Fruit fly (Drosophila melanogaster): ENCODE data around the gene CG6761.
A peak's percentile ranks its signal among the peaks of the same experiment; 100 is the strongest.

CG6761 gene

DNA sequence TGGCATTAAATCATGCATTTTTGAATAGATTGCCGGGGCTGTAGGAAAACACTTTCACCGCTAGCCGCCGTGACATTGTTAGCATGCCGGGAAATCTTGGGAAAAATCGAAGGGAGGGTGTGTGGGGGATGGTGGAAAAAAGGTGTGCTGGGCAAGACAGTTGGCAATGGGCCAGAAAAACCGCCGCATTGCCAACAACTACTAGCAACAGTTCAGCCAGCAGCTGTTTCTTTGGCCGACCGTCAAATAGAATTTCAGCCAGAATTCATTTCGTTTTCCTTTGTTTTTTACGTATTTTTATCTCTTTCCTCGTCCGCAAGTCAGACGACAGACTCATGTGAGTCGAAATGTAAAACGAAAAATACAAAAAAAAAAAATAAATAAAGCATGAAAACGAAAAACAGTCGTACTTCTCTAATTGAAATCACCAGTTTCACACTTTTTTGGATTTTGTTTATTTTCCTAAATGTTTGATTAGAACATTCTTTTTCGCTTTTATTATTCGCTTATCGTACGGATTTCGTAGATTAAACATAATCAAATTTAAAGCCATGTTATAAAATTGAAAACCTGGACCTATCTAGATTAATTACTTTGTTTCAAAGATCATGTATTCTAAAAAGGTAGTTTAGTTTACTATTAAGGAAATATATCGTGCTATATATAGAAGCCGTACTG lies 12.5 kb downstream of the CG6761 start:
- TF ChIP-seq Poxn (GFP tag; IDR thresholded peaks at IDR 0.05): no peak
- peak; percentile 87 for TF ChIP-seq CG12769 (tag; optimal IDR thresholded peaks at IDR 0.05)
- TF ChIP-seq croc (GFP tag; conservative IDR thresholded peaks at IDR 0.05): no peak
- no peak for TF ChIP-seq Eip74EF (GFP tag; optimal IDR thresholded peaks at IDR 0.05)
- TF ChIP-seq esg (GFP tag; conservative IDR thresholded peaks at IDR 0.05): no peak; the same call in 1 of the 2 replicates
- peak; percentile 73 for TF ChIP-seq Med (GFP tag)
- no peak for TF ChIP-seq dm (GFP tag; optimal IDR thresholded peaks at IDR 0.05)
- TF ChIP-seq CG34422 (GFP tag; IDR thresholded peaks at IDR 0.05): no peak
- no peak for TF ChIP-seq CG7963 (GFP tag; IDR thresholded peaks at IDR 0.05; ENCODE audit: partially characterized antibody)
- no peak for TF ChIP-seq Hey (tag; optimal IDR thresholded peaks at IDR 0.05)
- TF ChIP-seq fd3F (GFP tag; optimal IDR thresholded peaks at IDR 0.05): peak; percentile 45
- no peak for TF ChIP-seq mirr (GFP tag; optimal IDR thresholded peaks at IDR 0.05)
- no peak for TF ChIP-seq Lpt (GFP tag; optimal IDR thresholded peaks at IDR 0.05)
- TF ChIP-seq CG4617 (GFP tag; optimal IDR thresholded peaks at IDR 0.05; ENCODE audit: borderline replicate concordance): no peak
- TF ChIP-seq jing (GFP tag; optimal IDR thresholded peaks at IDR 0.05): no peak
- peak; percentile 4 for TF ChIP-seq CG6683 (GFP tag; optimal IDR thresholded peaks at IDR 0.05)
- TF ChIP-seq CG10321 (GFP tag; IDR thresholded peaks at IDR 0.05): no peak
- TF ChIP-seq CG11695 (GFP tag; IDR thresholded peaks at IDR 0.05): 0 out of 3 replicates have a peak, but pooled peaks have one; percentile 40
- no peak for TF ChIP-seq Chrac-16 (GFP tag; optimal IDR thresholded peaks at IDR 0.05)
- no peak for TF ChIP-seq Dip2 (GFP tag; IDR thresholded peaks at IDR 0.05)
- no peak for TF ChIP-seq Abd-B (GFP tag; optimal IDR thresholded peaks at IDR 0.05)
- no peak for TF ChIP-seq danr (GFP tag; IDR thresholded peaks at IDR 0.05)
- TF ChIP-seq oc (tag; optimal IDR thresholded peaks at IDR 0.05): no peak
- TF ChIP-seq maf-S (GFP tag; optimal IDR thresholded peaks at IDR 0.05): no peak
- TF ChIP-seq lilli (GFP tag; optimal IDR thresholded peaks at IDR 0.05): peak; percentile 40
- TF ChIP-seq CG12391 (tag; optimal IDR thresholded peaks at IDR 0.05): no peak
- no peak for TF ChIP-seq Asciz (GFP tag; optimal IDR thresholded peaks at IDR 0.05)
- 0 out of 2 replicates have a peak, but pooled peaks have one; percentile 6 for TF ChIP-seq ap (GFP tag; IDR thresholded peaks at IDR 0.05)
- TF ChIP-seq CG17385 (GFP tag; optimal IDR thresholded peaks at IDR 0.05): peak; percentile 48
- no peak for TF ChIP-seq CG2875 (GFP tag; optimal IDR thresholded peaks at IDR 0.05)
- no peak for TF ChIP-seq Gsc (GFP tag; IDR thresholded peaks at IDR 0.05)
- TF ChIP-seq CoRest (tag; optimal IDR thresholded peaks at IDR 0.05): peak; percentile 58
- peak; percentile 18 for TF ChIP-seq CG9817 (tag; optimal IDR thresholded peaks at IDR 0.05)
- TF ChIP-seq prd (optimal IDR thresholded peaks at IDR 0.05): no peak
- TF ChIP-seq prd (GFP tag; IDR thresholded peaks at IDR 0.05): peak; percentile 18; the same call in 1 of the 3 replicates
- TF ChIP-seq CG18619 (GFP tag; optimal IDR thresholded peaks at IDR 0.05): peak; percentile 29
- TF ChIP-seq sens-2 (GFP tag; IDR thresholded peaks at IDR 0.05): no peak
- peak; percentile 24 for TF ChIP-seq Myb (GFP tag; optimal IDR thresholded peaks at IDR 0.05)
- 0 out of 2 replicates have a peak, but pooled peaks have one; percentile 26 for TF ChIP-seq Ada2b (GFP tag; IDR thresholded peaks at IDR 0.05)
- no peak for TF ChIP-seq lola (GFP tag; optimal IDR thresholded peaks at IDR 0.05)
- peak in 1 of 2 experiments; percentile 36 for TF ChIP-seq dpn (GFP tag; optimal IDR thresholded peaks at IDR 0.05)
- no peak for TF ChIP-seq CG5180 (GFP tag; optimal IDR thresholded peaks at IDR 0.05)
- TF ChIP-seq klu (GFP tag; IDR thresholded peaks at IDR 0.05): no peak
- no peak for TF ChIP-seq jigr1 (GFP tag; IDR thresholded peaks at IDR 0.05)
- no peak for TF ChIP-seq Optix (GFP tag; IDR thresholded peaks at IDR 0.05)
- peak; percentile 69 for TF ChIP-seq gem (tag; optimal IDR thresholded peaks at IDR 0.05)
- TF ChIP-seq eve (GFP tag; optimal IDR thresholded peaks at IDR 0.05): no peak
- no peak for TF ChIP-seq Lhr (GFP tag; optimal IDR thresholded peaks at IDR 0.05)
- peak; percentile 10 for TF ChIP-seq Xbp1 (GFP tag; optimal IDR thresholded peaks at IDR 0.05)
